Worm (Caenorhabditis elegans): ENCODE results near the gene F56D6.9.

- no peak for TF ChIP-seq ztf-29 (GFP tag; IDR thresholded peaks at IDR 0.05)
- TF ChIP-seq ztf-23 (GFP tag; IDR thresholded peaks at IDR 0.05) = no peak
- no peak for TF ChIP-seq cog-1 (tag; optimal IDR thresholded peaks at IDR 0.05)
- no peak for TF ChIP-seq med-1 (GFP tag; optimal IDR thresholded peaks at IDR 0.05; ENCODE audit: insufficient read depth)
Observed at ce11 chrIV:3878283-3878938, 13.7 kb upstream of the F56D6.9 start, which contains the start of gene F37C4.6.
